Fruit fly (Drosophila melanogaster) whole organism, embryonic: Measurements from ENCODE around the gene CG13471.
A peak's percentile ranks its signal among the peaks of the same experiment; 100 is the strongest.

Experiments used
- Ada2b ChIP-seq: fragments of 200-800 bp; sonication (Bioruptor generic); IDR thresholded peaks from 2 replicates; pipeline ENCODE4 v1.3.6; 2022; ENCODE audit warnings: missing biosample characterization, missing genetic modification characterization
- Adf1 ChIP-seq: fragments of 200-800 bp; sonication (Bioruptor generic); IDR thresholded peaks from 2 replicates; pipeline ENCODE4 v1.3.6; 2022; ENCODE audit warnings: missing biosample characterization, missing genetic modification characterization
- Bdp1 ChIP-seq: fragments of 200-800 bp; sonication (Bioruptor generic); optimal IDR thresholded peaks from 3 replicates; lab custom pipeline; 2016; ENCODE audit warnings: missing biosample characterization, missing genetic modification characterization
- Bgb ChIP-seq: fragments of 200-800 bp; sonication (Bioruptor generic); IDR thresholded peaks from 2 replicates; pipeline ENCODE4 v1.3.6; 2022; ENCODE audit warnings: missing biosample characterization, missing genetic modification characterization; ENCODE audit not compliant: partially characterized antibody
- CG1024 ChIP-seq: fragments of 200-800 bp; sonication (Bioruptor generic); IDR thresholded peaks from 2 replicates; pipeline ENCODE4 v1.3.6; 2022; ENCODE audit warnings: missing biosample characterization, missing genetic modification characterization
- CG11398 ChIP-seq: fragments of 200-800 bp; sonication (Bioruptor generic); optimal IDR thresholded peaks from 2 replicates; lab custom pipeline; 2016; ENCODE audit warnings: missing biosample characterization, missing genetic modification characterization
- CG12236 ChIP-seq: fragments of 200-800 bp; sonication (Bioruptor generic); optimal IDR thresholded peaks from 2 replicates; lab custom pipeline; 2016; ENCODE audit warnings: missing biosample characterization, missing genetic modification characterization
- CG13287 ChIP-seq: fragments of 200-800 bp; sonication (Bioruptor generic); IDR thresholded peaks from 2 replicates; pipeline ENCODE4 v1.3.6; 2022; ENCODE audit warnings: missing biosample characterization, missing genetic modification characterization; ENCODE audit not compliant: partially characterized antibody
- CG13424 ChIP-seq: fragments of 200-800 bp; sonication (Bioruptor generic); optimal IDR thresholded peaks from 2 replicates; lab custom pipeline; 2019; ENCODE audit warnings: missing biosample characterization, mild to moderate bottlenecking, missing genetic modification characterization, moderate library complexity
- CG14014 ChIP-seq: fragments of 200-800 bp; sonication (Bioruptor generic); IDR thresholded peaks from 2 replicates; pipeline ENCODE4 v1.3.6; 2022; ENCODE audit warnings: missing biosample characterization, missing genetic modification characterization
- CG14667 ChIP-seq: fragments of 200-800 bp; sonication (Bioruptor generic); IDR thresholded peaks from 2 replicates; pipeline ENCODE4 v1.3.6; 2022; ENCODE audit warnings: missing biosample characterization, missing genetic modification characterization
- CG15601 ChIP-seq: fragments of 200-800 bp; sonication (Bioruptor generic); optimal IDR thresholded peaks from 3 replicates; lab custom pipeline; 2019; ENCODE audit warnings: missing biosample characterization, mild to moderate bottlenecking, missing genetic modification characterization, moderate library complexity
- CG1602 ChIP-seq: fragments of 200-800 bp; sonication (Bioruptor generic); optimal IDR thresholded peaks from 3 replicates; lab custom pipeline; 2016; ENCODE audit warnings: missing biosample characterization, missing genetic modification characterization
- CG17359 ChIP-seq: fragments of 200-800 bp; sonication (Bioruptor generic); optimal IDR thresholded peaks from 3 replicates; lab custom pipeline; 2018; ENCODE audit warnings: missing biosample characterization, mild to moderate bottlenecking, missing genetic modification characterization, moderate library complexity
- CG17568 ChIP-seq: fragments of 200-800 bp; sonication (Bioruptor generic); optimal IDR thresholded peaks from 2 replicates; lab custom pipeline; 2018; ENCODE audit warnings: missing biosample characterization, mild to moderate bottlenecking, missing genetic modification characterization, moderate library complexity
- CG18619 ChIP-seq: fragments of 200-800 bp; sonication (Bioruptor generic); optimal IDR thresholded peaks from 3 replicates; lab custom pipeline; 2017; ENCODE audit warnings: missing biosample characterization, mild to moderate bottlenecking, missing genetic modification characterization
- CG30403 ChIP-seq: fragments of 200-800 bp; sonication (Bioruptor generic); optimal IDR thresholded peaks from 3 replicates; lab custom pipeline; 2016; ENCODE audit warnings: missing biosample characterization, missing genetic modification characterization
- CG3065 ChIP-seq: fragments of 200-800 bp; sonication (Bioruptor generic); optimal IDR thresholded peaks from 2 replicates; lab custom pipeline; 2016; ENCODE audit warnings: missing biosample characterization, missing genetic modification characterization
- CG31388 ChIP-seq: fragments of 200-800 bp; sonication (Bioruptor generic); optimal IDR thresholded peaks from 2 replicates; lab custom pipeline; 2016; ENCODE audit warnings: missing biosample characterization, missing genetic modification characterization
- CG3281 ChIP-seq: fragments of 200-800 bp; sonication (Bioruptor generic); optimal IDR thresholded peaks from 3 replicates; lab custom pipeline; 2017; ENCODE audit warnings: missing biosample characterization, mild to moderate bottlenecking, missing genetic modification characterization
- CG34422 ChIP-seq: fragments of 200-800 bp; sonication (Bioruptor generic); IDR thresholded peaks from 3 replicates; pipeline ENCODE4 v1.3.6; 2022; ENCODE audit warnings: missing biosample characterization, missing genetic modification characterization
- CG3995 ChIP-seq: fragments of 200-800 bp; sonication (Bioruptor generic); optimal IDR thresholded peaks from 3 replicates; lab custom pipeline; 2016; ENCODE audit warnings: missing biosample characterization, missing genetic modification characterization
- CG8089 ChIP-seq: fragments of 200-800 bp; sonication (Bioruptor generic); optimal IDR thresholded peaks from 3 replicates; lab custom pipeline; 2016; ENCODE audit warnings: missing biosample characterization, missing genetic modification characterization
- CG9437 ChIP-seq: fragments of 200-800 bp; sonication (Bioruptor generic); optimal IDR thresholded peaks from 2 replicates; lab custom pipeline; 2018; ENCODE audit warnings: missing biosample characterization, mild to moderate bottlenecking, missing genetic modification characterization
- CG9609 ChIP-seq: fragments of 200-800 bp; sonication (Bioruptor generic); optimal IDR thresholded peaks from 3 replicates; lab custom pipeline; 2016; ENCODE audit warnings: missing biosample characterization, missing genetic modification characterization
- CTCF ChIP-seq: fragments of 200-800 bp; sonication (Bioruptor generic); optimal IDR thresholded peaks from 2 replicates; lab custom pipeline; 2017; ENCODE audit warnings: missing biosample characterization, mild to moderate bottlenecking, missing genetic modification characterization, moderate library complexity
- Dbx ChIP-seq: fragments of 200-800 bp; sonication (Bioruptor generic); IDR thresholded peaks from 3 replicates; pipeline ENCODE4 v1.3.6; 2022; ENCODE audit warnings: missing biosample characterization, missing genetic modification characterization
- Doc3 ChIP-seq: fragments of 200-800 bp; sonication (Bioruptor generic); IDR thresholded peaks from 3 replicates; pipeline ENCODE4 v1.3.6; 2022; ENCODE audit warnings: missing biosample characterization, missing genetic modification characterization; ENCODE audit not compliant: partially characterized antibody
- Ets97D ChIP-seq: fragments of 200-800 bp; sonication (Bioruptor generic); optimal IDR thresholded peaks from 3 replicates; lab custom pipeline; 2016; ENCODE audit warnings: missing biosample characterization, missing genetic modification characterization
- Gsc ChIP-seq: fragments of 200-800 bp; sonication (Bioruptor generic); IDR thresholded peaks from 2 replicates; pipeline ENCODE4 v1.3.6; 2022; ENCODE audit warnings: missing biosample characterization, missing genetic modification characterization
- HHEX ChIP-seq: fragments of 200-800 bp; sonication (Bioruptor generic); optimal IDR thresholded peaks from 3 replicates; lab custom pipeline; 2017; ENCODE audit warnings: missing biosample characterization, mild to moderate bottlenecking, missing genetic modification characterization, missing genetic modification reagents
- Hey ChIP-seq: fragments of 200-800 bp; sonication (Bioruptor generic); optimal IDR thresholded peaks from 3 replicates; lab custom pipeline; 2018; ENCODE audit warnings: missing biosample characterization, mild to moderate bottlenecking, missing genetic modification characterization
- Hmx ChIP-seq: fragments of 200-800 bp; sonication (Bioruptor generic); optimal IDR thresholded peaks from 2 replicates; lab custom pipeline; 2016; ENCODE audit warnings: missing biosample characterization, missing genetic modification characterization
- Hr39 ChIP-seq: fragments of >200 bp; optimal IDR thresholded peaks from 2 replicates; lab custom pipeline; 2017
- Ptx1 ChIP-seq: fragments of 200-800 bp; sonication (Bioruptor generic); IDR thresholded peaks from 2 replicates; pipeline ENCODE4 v1.3.6; 2022; ENCODE audit warnings: missing biosample characterization, missing genetic modification characterization
- Rfx ChIP-seq: fragments of 200-800 bp; sonication (Bioruptor generic); IDR thresholded peaks from 2 replicates; pipeline ENCODE4 v1.3.6; 2022; ENCODE audit warnings: missing biosample characterization, missing genetic modification characterization
- Sry-β ChIP-seq: fragments of 200-800 bp; sonication (Bioruptor generic); optimal IDR thresholded peaks from 2 replicates; lab custom pipeline; 2018; ENCODE audit warnings: missing biosample characterization, mild to moderate bottlenecking, missing genetic modification characterization, moderate library complexity
- bab2 ChIP-seq: fragments of 200-800 bp; sonication (Bioruptor generic); optimal IDR thresholded peaks from 2 replicates; lab custom pipeline; 2016; ENCODE audit warnings: missing biosample characterization, missing genetic modification characterization
- cas ChIP-seq: fragments of 200-800 bp; sonication (Bioruptor generic); IDR thresholded peaks from 2 replicates; pipeline ENCODE4 v1.3.6; 2022; ENCODE audit warnings: missing biosample characterization, missing genetic modification characterization
- chm ChIP-seq: fragments of 200-800 bp; sonication (Bioruptor generic); IDR thresholded peaks from 2 replicates; pipeline ENCODE4 v1.3.6; 2022; ENCODE audit warnings: missing biosample characterization, missing genetic modification characterization
- chn ChIP-seq: fragments of 200-800 bp; sonication (Bioruptor generic); optimal IDR thresholded peaks from 2 replicates; lab custom pipeline; 2016; ENCODE audit warnings: missing biosample characterization, missing genetic modification characterization
- ftz-f1 ChIP-seq: fragments of 200-800 bp; sonication (Bioruptor generic); optimal IDR thresholded peaks from 2 replicates; lab custom pipeline; 2016; ENCODE audit warnings: missing biosample characterization, missing genetic modification characterization
- gce ChIP-seq: fragments of 200-800 bp; sonication (Bioruptor generic); IDR thresholded peaks from 3 replicates; pipeline ENCODE4 v1.3.6; 2022; ENCODE audit warnings: missing biosample characterization, missing genetic modification characterization
- gsb-n ChIP-seq: fragments of 200-800 bp; sonication (Bioruptor generic); optimal IDR thresholded peaks from 3 replicates; lab custom pipeline; 2018; ENCODE audit warnings: missing biosample characterization, mild to moderate bottlenecking, missing genetic modification characterization
- kah ChIP-seq: fragments of 200-800 bp; sonication (Bioruptor generic); optimal IDR thresholded peaks from 2 replicates; lab custom pipeline; 2018; ENCODE audit warnings: missing biosample characterization, mild to moderate bottlenecking, missing genetic modification characterization
- odd ChIP-seq: fragments of 200-800 bp; sonication (Bioruptor generic); optimal IDR thresholded peaks from 2 replicates; lab custom pipeline; 2017; ENCODE audit warnings: missing biosample characterization, mild to moderate bottlenecking, missing genetic modification characterization
- pum ChIP-seq: fragments of 200-800 bp; sonication (Bioruptor generic); optimal IDR thresholded peaks from 2 replicates; lab custom pipeline; 2016; ENCODE audit warnings: missing biosample characterization, missing genetic modification characterization
- sr ChIP-seq: fragments of 200-800 bp; sonication (Bioruptor generic); IDR thresholded peaks from 3 replicates; pipeline ENCODE4 v1.3.6; 2022; ENCODE audit warnings: missing biosample characterization, missing genetic modification characterization
- tap ChIP-seq: fragments of 200-800 bp; optimal IDR thresholded peaks from 3 replicates; lab custom pipeline; 2019; ENCODE audit warnings: missing biosample characterization, mild to moderate bottlenecking, missing genetic modification characterization, moderate library complexity
- toy ChIP-seq: fragments of 200-800 bp; sonication (Bioruptor generic); IDR thresholded peaks from 2 replicates; pipeline ENCODE4 v1.3.6; 2022; ENCODE audit warnings: missing biosample characterization, missing genetic modification characterization
- z ChIP-seq: fragments of 200-800 bp; sonication (Bioruptor generic); IDR thresholded peaks from 3 replicates; pipeline ENCODE4 v1.3.6; 2022; ENCODE audit warnings: missing biosample characterization, missing genetic modification characterization

Gene CG13471

DNA sequence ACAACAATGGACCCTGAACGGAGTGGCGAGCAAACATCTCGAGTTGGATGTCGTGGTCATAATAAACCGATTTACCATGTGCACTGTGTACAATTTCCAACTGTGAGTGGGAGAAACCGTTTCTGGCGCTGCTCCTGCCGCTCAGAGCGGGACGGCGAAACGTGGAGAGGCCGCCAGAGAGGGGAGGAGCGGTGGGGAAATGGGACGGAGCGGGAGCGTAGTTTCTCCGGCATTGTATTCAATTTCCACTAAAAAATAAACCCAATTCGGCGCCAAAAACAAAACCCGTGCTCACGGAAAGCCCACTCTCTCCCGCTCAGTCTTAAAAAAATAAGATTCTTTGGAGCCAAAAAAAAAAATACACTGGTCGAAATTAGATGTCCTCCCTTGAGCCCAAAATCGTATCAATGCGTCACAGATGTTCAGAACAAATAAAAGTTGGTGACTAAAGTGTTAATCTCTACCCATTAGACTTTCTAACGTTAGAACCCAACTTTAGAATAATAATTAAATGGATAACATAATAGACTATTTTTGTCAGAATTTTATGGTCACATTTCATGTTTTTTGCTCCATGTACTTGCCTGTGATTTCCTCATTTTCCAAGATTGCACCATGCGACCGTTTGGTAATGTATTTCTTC is 26.8 kb upstream of the CG13471 start (continued):
- TF ChIP-seq CG13287 (GFP tag; lab: Robert Waterston, UW): peak; percentile 28; the same call in 1 of the 2 replicates
- no peak for TF ChIP-seq Doc3 (GFP tag; lab: Robert Waterston, UW)
- TF ChIP-seq CG31388 (GFP tag; lab: Kevin White, UChicago): no peak
- peak; percentile 6; the same call in 1 of the 2 replicates for TF ChIP-seq chm
- peak; percentile 70 for TF ChIP-seq gsb-n (tag; lab: Kevin White, UChicago)
- TF ChIP-seq CG34422 (GFP tag; lab: Robert Waterston, UW): peak; percentile 48; the same call in 1 of the 3 replicates
- peak; percentile 52 for TF ChIP-seq CG17568 (GFP tag; lab: Kevin White, UChicago)
- no peak for TF ChIP-seq CTCF
- no peak; the same call in 1 of the 2 replicates for TF ChIP-seq Bgb (GFP tag; lab: Robert Waterston, UW)
- TF ChIP-seq CG9609 (GFP tag; lab: Kevin White, UChicago): peak; percentile 58
- peak; percentile 79 for TF ChIP-seq CG30403 (GFP tag; lab: Kevin White, UChicago)
- peak; percentile 68 for TF ChIP-seq CG3995
- TF ChIP-seq Rfx (GFP tag; lab: Robert Waterston, UW): peak; percentile 62
- TF ChIP-seq CG17359 (tag; lab: Kevin White, UChicago): peak; percentile 81
- peak; percentile 39; the same call in 1 of the 3 replicates for TF ChIP-seq gce
- TF ChIP-seq Bdp1 (GFP tag; lab: Kevin White, UChicago): peak; percentile 65
- peak; percentile 54 for TF ChIP-seq CG18619 (GFP tag; lab: Kevin White, UChicago)
- TF ChIP-seq CG3065: no peak
- TF ChIP-seq CG1602: peak; percentile 66
- peak; percentile 55 for TF ChIP-seq CG15601 (tag; lab: Kevin White, UChicago)
- TF ChIP-seq CG12236 (GFP tag; lab: Kevin White, UChicago): peak; percentile 22
- TF ChIP-seq toy: no peak
- TF ChIP-seq odd (GFP tag; lab: Kevin White, UChicago): peak; percentile 48
- TF ChIP-seq Ets97D: no peak
- TF ChIP-seq Ada2b (GFP tag; lab: Robert Waterston, UW): peak; percentile 40; the same call in 1 of the 2 replicates
- TF ChIP-seq CG14014 (GFP tag; lab: Robert Waterston, UW): peak; percentile 57; the same call in 1 of the 2 replicates
- TF ChIP-seq CG8089 (GFP tag; lab: Kevin White, UChicago): peak; percentile 34
- TF ChIP-seq Hey: no peak
- peak; percentile 74 for TF ChIP-seq CG13424 (tag; lab: Kevin White, UChicago)
- peak; percentile 25 for TF ChIP-seq kah (GFP tag; lab: Kevin White, UChicago)
- no peak for TF ChIP-seq Gsc (GFP tag; lab: Robert Waterston, UW)
- TF ChIP-seq CG14667 (GFP tag; lab: Robert Waterston, UW): no peak
- no peak; the same call in 2 of the 3 replicates for TF ChIP-seq sr (GFP tag; lab: Robert Waterston, UW)
- peak; percentile 21 for TF ChIP-seq Hmx (GFP tag; lab: Kevin White, UChicago)
- peak; percentile 60; the same call in 2 of the 3 replicates for TF ChIP-seq Dbx
- peak; percentile 67 for TF ChIP-seq pum (GFP tag; lab: Kevin White, UChicago)
- no peak for TF ChIP-seq HHEX
- peak; percentile 90 for TF ChIP-seq z (GFP tag; lab: Robert Waterston, UW)
- TF ChIP-seq cas: no peak
- peak; percentile 64 for TF ChIP-seq chn
- TF ChIP-seq Sry-β (GFP tag; lab: Kevin White, UChicago): no peak
- peak; percentile 76 for TF ChIP-seq Ptx1 (GFP tag; lab: Robert Waterston, UW)
- TF ChIP-seq CG1024: 0 out of 2 replicates have a peak, but pooled peaks have one; percentile 12
- TF ChIP-seq CG9437 (GFP tag; lab: Kevin White, UChicago): peak; percentile 44
- TF ChIP-seq Adf1 (GFP tag; lab: Robert Waterston, UW): peak; percentile 55; the same call in 1 of the 2 replicates
- TF ChIP-seq CG3281 (GFP tag; lab: Kevin White, UChicago): peak; percentile 54
- TF ChIP-seq tap (tag; lab: Kevin White, UChicago): peak; percentile 9
- no peak for TF ChIP-seq CG11398 (GFP tag; lab: Kevin White, UChicago)
- no peak for TF ChIP-seq ftz-f1
- TF ChIP-seq Hr39 (lab: Kevin White, UChicago): no peak
- TF ChIP-seq bab2 (GFP tag; lab: Kevin White, UChicago): peak; percentile 69
